Fruit fly (Drosophila melanogaster): ENCODE results near the gene CG14860.

The CG14860 gene

DNA sequence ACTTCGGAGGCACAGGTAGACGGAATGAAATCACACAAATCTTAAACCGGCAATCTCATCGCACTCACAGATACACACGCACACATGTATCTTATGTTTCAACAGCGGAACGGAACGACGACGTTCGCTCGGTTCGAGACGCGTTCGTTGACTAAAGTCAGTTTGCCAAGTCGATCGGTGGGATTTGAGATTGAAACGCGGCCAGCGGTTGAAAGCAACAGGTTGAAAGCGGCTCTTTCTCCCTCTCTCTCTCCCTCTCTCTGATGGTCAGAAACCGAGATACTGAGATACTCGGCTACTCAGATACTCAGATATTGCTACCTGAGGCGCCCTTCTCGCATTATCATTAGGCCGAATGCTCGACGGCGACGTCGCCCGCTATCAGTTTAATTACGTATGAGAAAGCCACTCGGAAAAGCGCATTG, 40.8 kb upstream of the CG14860 start (continued):
- peak; percentile 67 for TF ChIP-seq CG12219 (GFP tag; optimal IDR thresholded peaks at IDR 0.05)
- TF ChIP-seq ERR (GFP tag; optimal IDR thresholded peaks at IDR 0.05) = peak; percentile 9
- TF ChIP-seq Atf3 (GFP tag; optimal IDR thresholded peaks at IDR 0.05) = no peak
- no peak for TF ChIP-seq Elba2 (GFP tag; optimal IDR thresholded peaks at IDR 0.05)
- TF ChIP-seq CG2712 (tag; optimal IDR thresholded peaks at IDR 0.05) = no peak
- TF ChIP-seq sens (GFP tag) = peak; percentile 85
- no peak for TF ChIP-seq CG8765 (GFP tag; IDR thresholded peaks at IDR 0.05)
- TF ChIP-seq twi (tag; optimal IDR thresholded peaks at IDR 0.05) = no peak
- peak; percentile 60 for TF ChIP-seq Meics (GFP tag; optimal IDR thresholded peaks at IDR 0.05)
- TF ChIP-seq Dref (GFP tag; IDR thresholded peaks at IDR 0.05) = no peak
- TF ChIP-seq Dek (tag; optimal IDR thresholded peaks at IDR 0.05) = no peak
- no peak for TF ChIP-seq tgo (GFP tag; IDR thresholded peaks at IDR 0.05)
- TF ChIP-seq sob (GFP tag; IDR thresholded peaks at IDR 0.05) = peak; percentile 71; the same call in 1 of the 2 replicates
- no peak for TF ChIP-seq Ada2b (GFP tag; IDR thresholded peaks at IDR 0.05)
- TF ChIP-seq Oli (tag; optimal IDR thresholded peaks at IDR 0.05) = no peak
- TF ChIP-seq CG1602 (GFP tag; optimal IDR thresholded peaks at IDR 0.05) = no peak
- TF ChIP-seq gem (tag; optimal IDR thresholded peaks at IDR 0.05) = no peak
- no peak for TF ChIP-seq mam (GFP tag; optimal IDR thresholded peaks at IDR 0.05)
- no peak for TF ChIP-seq ash1 (GFP tag; optimal IDR thresholded peaks at IDR 0.05)
- TF ChIP-seq nmo (GFP tag; optimal IDR thresholded peaks at IDR 0.05) = no peak
- no peak for TF ChIP-seq Lim3 (GFP tag; IDR thresholded peaks at IDR 0.05)
- TF ChIP-seq Aef1 (GFP tag; IDR thresholded peaks at IDR 0.05) = no peak
- TF ChIP-seq Mes4 (GFP tag; optimal IDR thresholded peaks at IDR 0.05) = no peak
- no peak for TF ChIP-seq ssp (GFP tag; IDR thresholded peaks at IDR 0.05)
- TF ChIP-seq CG17361 (GFP tag; IDR thresholded peaks at IDR 0.05) = no peak
- TF ChIP-seq shn (GFP tag; optimal IDR thresholded peaks at IDR 0.05) = no peak
- TF ChIP-seq Hr51 (GFP tag; optimal IDR thresholded peaks at IDR 0.05) = peak in 1 of 2 experiments; percentile 9
- peak; percentile 41 for TF ChIP-seq pb (GFP tag; optimal IDR thresholded peaks at IDR 0.05)
- TF ChIP-seq hbn (GFP tag; IDR thresholded peaks at IDR 0.05; ENCODE audit: partially characterized antibody) = no peak
- TF ChIP-seq Taf1 (GFP tag; IDR thresholded peaks at IDR 0.05) = no peak
- no peak for TF ChIP-seq kay (GFP tag; optimal IDR thresholded peaks at IDR 0.05)
- peak; percentile 31 for TF ChIP-seq CG10267 (tag; optimal IDR thresholded peaks at IDR 0.05)
- TF ChIP-seq ase (GFP tag; IDR thresholded peaks at IDR 0.05) = no peak
- TF ChIP-seq HLH4C (GFP tag; IDR thresholded peaks at IDR 0.05; ENCODE audit: partially characterized antibody) = 0 out of 3 replicates have a peak, but pooled peaks have one; percentile 10
- peak; percentile 78 for TF ChIP-seq Hmr (GFP tag; optimal IDR thresholded peaks at IDR 0.05)
- no peak for TF ChIP-seq peb (GFP tag; IDR thresholded peaks at IDR 0.05)
- TF ChIP-seq CG1832 (GFP tag; optimal IDR thresholded peaks at IDR 0.05) = peak; percentile 53
- TF ChIP-seq trh (GFP tag; optimal IDR thresholded peaks at IDR 0.05) = no peak
- TF ChIP-seq dan (GFP tag; IDR thresholded peaks at IDR 0.05) = no peak
- TF ChIP-seq CG9876 (GFP tag; optimal IDR thresholded peaks at IDR 0.05) = no peak
- no peak for TF ChIP-seq CG9437 (GFP tag; optimal IDR thresholded peaks at IDR 0.05)
- peak; percentile 33 for TF ChIP-seq CG12391 (tag; optimal IDR thresholded peaks at IDR 0.05)
- TF ChIP-seq NC2α (GFP tag; optimal IDR thresholded peaks at IDR 0.05) = no peak
- TF ChIP-seq CG10565 (GFP tag; optimal IDR thresholded peaks at IDR 0.05) = no peak
- TF ChIP-seq Dll (GFP tag; IDR thresholded peaks at IDR 0.05; ENCODE audit: partially characterized antibody) = no peak; the same call in 3 of the 4 replicates
- no peak; the same call in 1 of the 2 replicates for TF ChIP-seq HLH3B (GFP tag; IDR thresholded peaks at IDR 0.05)
- no peak for TF ChIP-seq CG7745 (tag; optimal IDR thresholded peaks at IDR 0.05)
- no peak for TF ChIP-seq CG1647 (GFP tag; optimal IDR thresholded peaks at IDR 0.05)
- no peak for TF ChIP-seq CG10209 (GFP tag; optimal IDR thresholded peaks at IDR 0.05)
- TF ChIP-seq Fer3 (tag; optimal IDR thresholded peaks at IDR 0.05) = no peak
- TF ChIP-seq HHEX (GFP tag; optimal IDR thresholded peaks at IDR 0.05) = peak; percentile 51
- no peak for TF ChIP-seq eyg (GFP tag; optimal IDR thresholded peaks at IDR 0.05)

All from whole organism, embryonic.